Worm (Caenorhabditis elegans) whole organism, young adult: ENCODE results near the gene rars-1.
A peak's percentile ranks its signal among the peaks of the same experiment; 100 is the strongest.

Experiments used
- B0019.2 ChIP-seq: fragments of 200-800 bp; sonication (Bioruptor generic); conservative IDR thresholded peaks from 2 replicates; pipeline ENCODE4 v1.3.6; 2022; ENCODE audit warnings: missing genetic modification reagents, missing genetic modification characterization, missing compliant biosample characterization
- B0336.3 ChIP-seq: fragments of 200-800 bp; sonication (Bioruptor generic); IDR thresholded peaks from 2 replicates; pipeline ENCODE4 v1.3.6; 2022; ENCODE audit warnings: missing genetic modification characterization, missing compliant biosample characterization
- C17E4.6 ChIP-seq: fragments of 200-800 bp; sonication (Bioruptor generic); IDR thresholded peaks from 2 replicates; pipeline ENCODE4 v1.3.6; 2022; ENCODE audit warnings: missing genetic modification reagents, missing genetic modification characterization, missing compliant biosample characterization
- D2030.7 ChIP-seq: fragments of 200-800 bp; sonication (Bioruptor generic); IDR thresholded peaks from 2 replicates; pipeline ENCODE4 v1.3.6; 2022; ENCODE audit warnings: missing genetic modification reagents, missing genetic modification characterization, missing compliant biosample characterization
- F10E7.11 ChIP-seq: sonication (generic microtip); optimal IDR thresholded peaks from 2 replicates; lab custom pipeline; 2017; ENCODE audit warnings: mild to moderate bottlenecking, missing genetic modification characterization, moderate library complexity, missing compliant biosample characterization
- F22D6.2 ChIP-seq: sonication (generic microtip); optimal IDR thresholded peaks from 2 replicates; lab custom pipeline; 2016; ENCODE audit warnings: mild to moderate bottlenecking, missing genetic modification characterization, missing compliant biosample characterization
- F52B5.7 ChIP-seq: sonication (generic microtip); optimal IDR thresholded peaks from 2 replicates; lab custom pipeline; 2016; ENCODE audit warnings: mild to moderate bottlenecking, missing genetic modification characterization, missing compliant biosample characterization
- F57A8.1 ChIP-seq: fragments of 200-800 bp; sonication (Bioruptor generic); optimal IDR thresholded peaks from 2 replicates; lab custom pipeline; 2018; ENCODE audit warnings: mild to moderate bottlenecking, missing genetic modification characterization, moderate library complexity, missing compliant biosample characterization
- K11D2.4 ChIP-seq: fragments of 200-800 bp; sonication (Bioruptor generic); IDR thresholded peaks from 2 replicates; pipeline ENCODE4 v1.3.6; 2022; ENCODE audit warnings: missing genetic modification reagents, missing genetic modification characterization, missing compliant biosample characterization
- K12H6.12 ChIP-seq: fragments of 200-800 bp; sonication (Bioruptor generic); optimal IDR thresholded peaks from 2 replicates; lab custom pipeline; 2018; ENCODE audit warnings: mild to moderate bottlenecking, missing genetic modification characterization, missing compliant biosample characterization
- T26A5.8 ChIP-seq: sonication (generic microtip); optimal IDR thresholded peaks from 2 replicates; lab custom pipeline; 2016; ENCODE audit warnings: missing genetic modification characterization, missing compliant biosample characterization
- Y56A3A.18 ChIP-seq: fragments of 200-800 bp; sonication (Bioruptor generic); IDR thresholded peaks from 2 replicates; pipeline ENCODE4 v1.3.6; 2022; ENCODE audit warnings: missing genetic modification reagents, missing genetic modification characterization, missing compliant biosample characterization
- Y67H2A.10 ChIP-seq: fragments of 200-800 bp; sonication (Bioruptor generic); conservative IDR thresholded peaks from 2 replicates; pipeline ENCODE4 v1.3.6; 2022; ENCODE audit warnings: missing genetic modification reagents, missing genetic modification characterization, missing compliant biosample characterization
- Y79H2A.3 ChIP-seq: fragments of 200-800 bp; sonication (Bioruptor generic); conservative IDR thresholded peaks from 2 replicates; pipeline ENCODE4 v1.3.6; 2022; ENCODE audit warnings: missing genetic modification reagents, missing genetic modification characterization, missing compliant biosample characterization
- Y95B8A.8 ChIP-seq: fragments of 200-800 bp; sonication (Bioruptor generic); IDR thresholded peaks from 2 replicates; pipeline ENCODE4 v1.3.6; 2022; ENCODE audit warnings: missing genetic modification reagents, missing genetic modification characterization, missing compliant biosample characterization
- ama-1 ChIP-seq, 3 experiments: fragments of 150-350 bp in 1 of 3; sonication (generic microtip) in 2 of 3; optimal IDR thresholded peaks; 2 replicates each; lab custom pipeline; 2014 to 2018; ENCODE audit warnings: missing biosample characterization in 2 of 3, missing genetic modification characterization in 2 of 3, missing genetic modification reagents in 2 of 3
- atf-7 ChIP-seq: sonication (generic microtip); optimal IDR thresholded peaks from 2 replicates; lab custom pipeline; 2017; ENCODE audit warnings: mild to moderate bottlenecking, missing genetic modification characterization, missing compliant biosample characterization
- athp-1 ChIP-seq: sonication (generic microtip); optimal IDR thresholded peaks from 2 replicates; lab custom pipeline; 2017; ENCODE audit warnings: mild to moderate bottlenecking, missing genetic modification characterization, missing compliant biosample characterization
- ceh-100 ChIP-seq: fragments of 200-800 bp; sonication (Bioruptor generic); IDR thresholded peaks from 2 replicates; pipeline ENCODE4 v1.3.6; 2022; ENCODE audit warnings: missing genetic modification reagents, missing genetic modification characterization, missing compliant biosample characterization
- ceh-79 ChIP-seq: sonication (generic microtip); optimal IDR thresholded peaks from 2 replicates; lab custom pipeline; 2017; ENCODE audit warnings: mild to moderate bottlenecking, missing genetic modification characterization, missing compliant biosample characterization
- chd-7 ChIP-seq: sonication (generic microtip); optimal IDR thresholded peaks from 2 replicates; lab custom pipeline; 2016; ENCODE audit warnings: mild to moderate bottlenecking, missing genetic modification characterization, moderate library complexity, missing compliant biosample characterization
- die-1 ChIP-seq: sonication (generic microtip); optimal IDR thresholded peaks from 2 replicates; lab custom pipeline; 2016; ENCODE audit warnings: missing genotype, mild to moderate bottlenecking, missing genetic modification characterization, missing compliant biosample characterization
- dox-1 ChIP-seq: fragments of 200-800 bp; sonication (Bioruptor generic); IDR thresholded peaks from 2 replicates; pipeline ENCODE4 v1.3.6; 2022; ENCODE audit warnings: missing genetic modification reagents, missing genetic modification characterization, missing compliant biosample characterization
- egl-18 ChIP-seq: fragments of 200-800 bp; sonication (Bioruptor generic); IDR thresholded peaks from 2 replicates; pipeline ENCODE4 v1.3.6; 2022; ENCODE audit warnings: missing genetic modification reagents, missing genetic modification characterization, missing compliant biosample characterization
- hsf-1 ChIP-seq: fragments of 200-800 bp; sonication (Bioruptor generic); IDR thresholded peaks from 2 replicates; pipeline ENCODE4 v1.3.6; 2022; ENCODE audit warnings: missing genetic modification reagents, missing genetic modification characterization, missing compliant biosample characterization
- let-526 ChIP-seq: fragments of 200-800 bp; sonication (Bioruptor generic); IDR thresholded peaks from 2 replicates; pipeline ENCODE4 v1.3.6; 2022; ENCODE audit warnings: missing genetic modification reagents, missing genetic modification characterization, missing compliant biosample characterization
- lir-1 ChIP-seq: fragments of 200-800 bp; sonication (Bioruptor generic); conservative IDR thresholded peaks from 2 replicates; pipeline ENCODE4 v1.3.6; 2022; ENCODE audit warnings: missing genetic modification reagents, missing genetic modification characterization, missing compliant biosample characterization
- lsy-27 ChIP-seq: sonication (generic microtip); optimal IDR thresholded peaks from 2 replicates; lab custom pipeline; 2017; ENCODE audit warnings: missing genetic modification characterization, mild to moderate bottlenecking, missing compliant biosample characterization, antibody characterized with exemption, missing genotype, borderline replicate concordance; ENCODE audit not compliant: insufficient read depth
- madf-8 ChIP-seq: fragments of 200-800 bp; sonication (Bioruptor generic); conservative IDR thresholded peaks from 2 replicates; pipeline ENCODE4 v1.3.6; 2022; ENCODE audit warnings: missing genetic modification reagents, missing genetic modification characterization, missing compliant biosample characterization
- mcd-1 ChIP-seq: fragments of 200-800 bp; sonication (Bioruptor generic); IDR thresholded peaks from 2 replicates; pipeline ENCODE4 v1.3.6; 2022; ENCODE audit warnings: missing genetic modification reagents, missing genetic modification characterization, missing compliant biosample characterization
- mes-4 ChIP-seq: sonication (generic microtip); optimal IDR thresholded peaks from 2 replicates; lab custom pipeline; 2016; ENCODE audit warnings: missing genotype, missing genetic modification characterization, missing compliant biosample characterization
- nfya-1 ChIP-seq: sonication (generic microtip); optimal IDR thresholded peaks from 2 replicates; lab custom pipeline; 2017; ENCODE audit warnings: antibody characterized with exemption, missing compliant biosample characterization, missing genetic modification characterization, borderline replicate concordance; ENCODE audit not compliant: insufficient read depth
- nfya-2 ChIP-seq: fragments of 200-800 bp; sonication (Bioruptor generic); IDR thresholded peaks from 2 replicates; pipeline ENCODE4 v1.3.6; 2022; ENCODE audit warnings: missing genetic modification reagents, missing genetic modification characterization, missing compliant biosample characterization
- nhr-80 ChIP-seq: sonication (generic microtip); optimal IDR thresholded peaks from 2 replicates; lab custom pipeline; 2016; ENCODE audit warnings: missing genetic modification characterization, missing compliant biosample characterization
- pha-4 ChIP-seq: fragments of 150-350 bp; sonication (generic microtip); optimal IDR thresholded peaks from 2 replicates; lab custom pipeline; 2014; ENCODE audit warnings: missing biosample characterization, missing genetic modification reagents, missing genetic modification characterization
- repo-1 ChIP-seq: sonication (generic microtip); optimal IDR thresholded peaks from 2 replicates; lab custom pipeline; 2017; ENCODE audit warnings: mild to moderate bottlenecking, missing genetic modification characterization, missing compliant biosample characterization
- sea-2 ChIP-seq: fragments of 200-800 bp; sonication (Bioruptor generic); IDR thresholded peaks from 2 replicates; pipeline ENCODE4 v1.3.6; 2022; ENCODE audit warnings: missing genetic modification characterization, missing compliant biosample characterization
- somi-1 ChIP-seq: fragments of 200-800 bp; sonication (Bioruptor generic); optimal IDR thresholded peaks from 2 replicates; lab custom pipeline; 2018; ENCODE audit warnings: mild to moderate bottlenecking, missing genetic modification characterization, missing compliant biosample characterization
- tbp1 ChIP-seq: fragments of 200-800 bp; sonication (Bioruptor generic); optimal IDR thresholded peaks from 2 replicates; lab custom pipeline; 2018; ENCODE audit warnings: mild to moderate bottlenecking, missing genetic modification characterization, missing compliant biosample characterization
- tbx-9 ChIP-seq: sonication (generic microtip); optimal IDR thresholded peaks from 2 replicates; lab custom pipeline; 2016; ENCODE audit warnings: borderline replicate concordance, missing genetic modification characterization, inconsistent platforms, missing compliant biosample characterization
- unc-62 ChIP-seq: fragments of 150-350 bp; optimal IDR thresholded peaks from 2 replicates; lab custom pipeline; 2014; ENCODE audit warnings: missing biosample characterization, missing genetic modification reagents, missing genetic modification characterization
- zim-3 ChIP-seq: sonication (generic microtip); optimal IDR thresholded peaks from 2 replicates; lab custom pipeline; 2017; ENCODE audit warnings: mild to moderate bottlenecking, missing genetic modification characterization, moderate library complexity, missing compliant biosample characterization
- ztf-22 ChIP-seq: fragments of 200-800 bp; sonication (Bioruptor generic); optimal IDR thresholded peaks from 2 replicates; lab custom pipeline; 2018; ENCODE audit warnings: mild to moderate bottlenecking, missing genetic modification characterization, moderate library complexity, missing compliant biosample characterization
- ztf-25 ChIP-seq: fragments of 200-800 bp; sonication (Bioruptor generic); IDR thresholded peaks from 2 replicates; pipeline ENCODE4 v1.3.6; 2022; ENCODE audit warnings: missing genetic modification reagents, missing genetic modification characterization, missing compliant biosample characterization
- ztf-26 ChIP-seq: sonication (generic microtip); optimal IDR thresholded peaks from 2 replicates; lab custom pipeline; 2017; ENCODE audit warnings: missing genetic modification characterization, missing compliant biosample characterization
- ztf-6 ChIP-seq: fragments of 200-800 bp; sonication (Bioruptor generic); IDR thresholded peaks from 2 replicates; pipeline ENCODE4 v1.3.6; 2022; ENCODE audit warnings: missing genetic modification reagents, missing genetic modification characterization, missing compliant biosample characterization

The rars-1 gene

ce11 chrIII:4899728-4900127, 17.2 kb downstream of the rars-1 start (continued):
- peak; percentile 99 for TF ChIP-seq ztf-22
- peak; percentile 95 for TF ChIP-seq F52B5.7 (tag; lab: Kevin White, UChicago)
- TF ChIP-seq B0019.2 (GFP tag; lab: Robert Waterston, UW): peak; percentile 71
- TF ChIP-seq T26A5.8 (tag; lab: Kevin White, UChicago): no peak
- no peak for TF ChIP-seq lsy-27 (tag; lab: Kevin White, UChicago)
- peak; percentile 99 for TF ChIP-seq ztf-26
- TF ChIP-seq atf-7 (tag; lab: Kevin White, UChicago): peak; percentile 100
- peak; percentile 99 for TF ChIP-seq dox-1 (GFP tag; lab: Robert Waterston, UW)
- no peak for TF ChIP-seq ama-1 (optimal IDR thresholded peaks at IDR 0.05; lab: Kevin White, UChicago)
- no peak for TF ChIP-seq ama-1 (GFP tag; optimal IDR thresholded peaks at IDR 0.05; lab: Kevin White, UChicago)
- peak; percentile 22 for TF ChIP-seq F57A8.1 (GFP tag; lab: Kevin White, UChicago)
- peak; percentile 47 for TF ChIP-seq madf-8
- peak; percentile 97 for TF ChIP-seq sea-2 (GFP tag; lab: Robert Waterston, UW)
- TF ChIP-seq nhr-80: peak; percentile 99
- TF ChIP-seq D2030.7 (GFP tag; lab: Robert Waterston, UW): peak; percentile 41
- TF ChIP-seq tbx-9 (tag; lab: Kevin White, UChicago): no peak
- TF ChIP-seq athp-1: peak; percentile 96
- TF ChIP-seq nfya-1 (tag; lab: Kevin White, UChicago): no peak
- 0 out of 2 replicates have a peak, but pooled peaks have one; percentile 70 for TF ChIP-seq ztf-25 (GFP tag; lab: Robert Waterston, UW)
- peak; percentile 99 for TF ChIP-seq let-526 (GFP tag; lab: Robert Waterston, UW)
- peak; percentile 96 for TF ChIP-seq ztf-6 (GFP tag; lab: Robert Waterston, UW)
- TF ChIP-seq nfya-2 (GFP tag; lab: Robert Waterston, UW): no peak
- TF ChIP-seq zim-3: peak; percentile 64
- peak; percentile 89 for TF ChIP-seq Y67H2A.10
- TF ChIP-seq Y79H2A.3 (GFP tag; lab: Robert Waterston, UW): peak; percentile 76
- peak; percentile 93 for TF ChIP-seq ceh-79 (tag; lab: Kevin White, UChicago)
- TF ChIP-seq die-1: peak; percentile 91
- TF ChIP-seq hsf-1 (GFP tag; lab: Robert Waterston, UW): peak; percentile 75
- peak; percentile 100 for TF ChIP-seq K12H6.12 (tag; lab: Kevin White, UChicago)
- TF ChIP-seq F10E7.11: peak; percentile 80
- peak; percentile 100 for TF ChIP-seq chd-7 (tag; lab: Kevin White, UChicago)
- peak; percentile 94 for TF ChIP-seq egl-18
- TF ChIP-seq mcd-1: peak; percentile 97
- peak; percentile 93 for TF ChIP-seq F22D6.2 (tag; lab: Kevin White, UChicago)
- peak; percentile 88 for TF ChIP-seq Y56A3A.18 (GFP tag; lab: Robert Waterston, UW)
- TF ChIP-seq somi-1 (GFP tag; lab: Kevin White, UChicago): peak; percentile 100
- TF ChIP-seq tbp1 (GFP tag; lab: Kevin White, UChicago): peak; percentile 77

DNA sequence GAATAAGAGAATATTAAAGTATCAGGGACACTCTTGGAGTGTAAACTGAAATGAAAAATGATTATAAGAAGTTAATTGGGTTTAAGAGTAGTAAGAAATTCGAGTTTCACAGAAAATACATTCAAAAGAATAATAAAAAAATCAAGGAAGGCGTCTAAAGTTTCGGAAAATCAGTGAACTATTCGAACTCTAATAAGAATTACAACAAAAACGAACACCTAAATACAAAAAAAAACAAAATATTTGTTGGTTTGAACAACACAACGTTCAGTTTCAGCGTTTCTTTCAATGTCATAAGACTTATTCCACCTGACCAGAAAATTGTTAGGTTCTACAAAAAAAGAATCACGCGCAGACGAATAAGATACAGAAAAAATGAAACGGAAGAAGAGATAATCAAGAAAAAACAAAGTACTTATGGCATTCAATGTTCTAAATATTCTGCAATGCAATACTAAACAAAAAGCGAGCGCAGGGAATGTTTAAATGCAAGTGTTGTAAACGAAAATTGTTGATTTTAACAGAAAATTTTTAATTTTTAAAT, 17.9 kb downstream of the rars-1 start, which contains the start of gene nhl-2:
Gene nhl-2 (minus strand): TSS at position 51 of the 544 bp plus-strand sequence.
- TF ChIP-seq Y79H2A.3 (GFP tag; lab: Robert Waterston, UW) (no peak), nfya-2 (GFP tag; lab: Robert Waterston, UW) (no peak)

ce11 chrIII:4895313-4895712, 21.7 kb downstream of the rars-1 start:
- TF ChIP-seq lir-1 (no peak), D2030.7 (GFP tag; lab: Robert Waterston, UW) (no peak), K11D2.4 (GFP tag; lab: Robert Waterston, UW) (no peak), unc-62 (GFP tag; lab: Kevin White, UChicago) (no peak), pha-4 (tag; lab: Kevin White, UChicago) (no peak), repo-1 (tag; lab: Kevin White, UChicago) (no peak), sea-2 (GFP tag; lab: Robert Waterston, UW) (no peak), mes-4 (tag; lab: Kevin White, UChicago) (no peak), ceh-100 (GFP tag; lab: Robert Waterston, UW) (no peak), ztf-26 (no peak), B0336.3 (GFP tag; lab: Robert Waterston, UW) (no peak), Y95B8A.8 (GFP tag; lab: Robert Waterston, UW) (no peak), C17E4.6 (GFP tag; lab: Robert Waterston, UW) (no peak), lsy-27 (tag; lab: Kevin White, UChicago) (no peak)
